Worm (Caenorhabditis elegans): ENCODE results near the gene M03F4.4.

M03F4.4 gene

DNA sequence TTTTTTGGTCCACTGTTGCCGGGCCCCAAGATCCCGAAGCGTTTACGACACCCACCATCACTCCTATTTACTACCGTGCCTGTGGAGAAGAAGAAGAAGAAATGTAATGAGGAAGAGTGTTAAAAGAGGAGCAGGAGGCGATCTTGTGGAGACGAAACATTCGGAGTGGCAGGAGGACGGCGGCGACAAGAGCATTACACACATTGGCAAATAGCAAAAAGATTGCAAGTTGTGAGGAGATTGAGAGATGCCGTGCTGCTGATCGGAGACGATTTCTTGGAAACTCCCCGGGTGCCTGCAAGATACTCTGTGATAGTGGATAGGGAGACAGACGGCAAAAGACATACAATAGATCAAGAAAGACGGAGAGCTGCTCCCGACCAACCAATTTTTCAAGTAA lies at the start of gene M03F4.4:
M03F4.4 (minus strand) TSS at position 160 of the 400 bp plus-strand sequence.
- no peak for TF ChIP-seq ceh-43 (GFP tag; optimal IDR thresholded peaks at IDR 0.05)
- TF ChIP-seq M03D4.4 (tag; optimal IDR thresholded peaks at IDR 0.05), result peak; percentile 4
- no peak for TF ChIP-seq ces-1 (GFP tag; optimal IDR thresholded peaks at IDR 0.05)
- peak; percentile 55 for TF ChIP-seq unc-62 (GFP tag; optimal IDR thresholded peaks at IDR 0.05)
- TF ChIP-seq nhr-237 (tag; optimal IDR thresholded peaks at IDR 0.05), result peak; percentile 25
- TF ChIP-seq ceh-39 (tag; optimal IDR thresholded peaks at IDR 0.05), result no peak
- TF ChIP-seq snpc-4 (tag; optimal IDR thresholded peaks at IDR 0.05), result no peak
- no peak for TF ChIP-seq nhr-28 (tag; optimal IDR thresholded peaks at IDR 0.05)
- TF ChIP-seq unc-120 (tag; optimal IDR thresholded peaks at IDR 0.05; ENCODE audit: poor library complexity, severe bottlenecking), result peak; percentile 81
- peak; percentile 70 for TF ChIP-seq hlh-1 (tag; optimal IDR thresholded peaks at IDR 0.05)

DNA sequence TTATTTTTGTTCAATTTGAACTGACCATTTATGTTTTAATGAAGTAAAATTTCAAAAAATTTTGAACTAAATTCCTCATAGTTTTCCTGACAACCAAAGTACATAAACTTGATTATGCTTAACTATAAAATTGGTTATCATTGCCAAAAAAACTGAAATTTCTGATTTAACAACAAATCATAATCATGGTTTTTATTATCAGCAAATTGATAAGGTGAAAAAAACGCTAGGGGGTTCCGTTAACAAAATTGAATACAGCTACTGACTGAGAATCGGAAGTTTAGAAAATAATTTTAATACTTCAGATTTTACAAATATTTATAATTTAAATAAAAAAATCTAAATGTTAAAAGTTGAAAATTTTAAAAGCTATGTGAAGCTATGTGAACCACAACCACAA lies 49.8 kb upstream of the M03F4.4 start:
- TF ChIP-seq lin-13 (tag; optimal IDR thresholded peaks at IDR 0.05) (no peak), flh-1 (GFP tag; optimal IDR thresholded peaks at IDR 0.05) (no peak), elt-3 (tag; optimal IDR thresholded peaks at IDR 0.05) (no peak), ztf-11 (tag; optimal IDR thresholded peaks at IDR 0.05) (no peak), bed-3 (GFP tag; optimal IDR thresholded peaks at IDR 0.05) (no peak), zip-8 (tag; optimal IDR thresholded peaks at IDR 0.05) (no peak), snpc-4 (tag; optimal IDR thresholded peaks at IDR 0.05) (no peak), ceh-43 (GFP tag; optimal IDR thresholded peaks at IDR 0.05) (no peak), unc-62 (GFP tag; optimal IDR thresholded peaks at IDR 0.05) (no peak), cnd-1 (tag; optimal IDR thresholded peaks at IDR 0.05) (no peak), blmp-1 (tag; optimal IDR thresholded peaks at IDR 0.05) (no peak), ham-2 (GFP tag; optimal IDR thresholded peaks at IDR 0.05) (no peak), sem-2 (GFP tag; optimal IDR thresholded peaks at IDR 0.05) (no peak), mep-1 (tag; optimal IDR thresholded peaks at IDR 0.05) (no peak), unc-39 (tag; optimal IDR thresholded peaks at IDR 0.05) (no peak), nhr-2 (tag; optimal IDR thresholded peaks at IDR 0.05) (no peak), sptf-1 (tag; optimal IDR thresholded peaks at IDR 0.05) (no peak), ceh-83 (GFP tag; optimal IDR thresholded peaks at IDR 0.05) (no peak)

DNA sequence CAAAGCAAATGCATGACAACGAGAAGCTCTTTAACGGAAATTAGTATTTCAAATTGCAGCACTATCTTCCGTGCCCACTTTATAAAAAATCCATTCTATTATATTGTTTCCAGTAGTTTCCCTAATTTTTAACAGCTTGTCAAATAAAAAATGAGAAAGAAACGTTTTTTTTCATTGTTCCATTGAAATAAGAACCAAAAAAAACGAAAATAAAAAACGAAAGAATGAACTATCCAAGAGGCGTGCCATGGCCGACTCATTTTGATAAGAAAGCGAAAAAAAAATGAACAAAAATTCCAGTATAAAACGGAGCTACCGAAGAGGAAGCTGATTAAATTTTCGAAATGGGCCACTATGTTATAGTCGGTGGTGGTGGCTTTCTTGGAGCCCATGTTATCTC lies 47.7 kb upstream of the M03F4.4 start, which contains the start of gene hsd-2:
hsd-2 (plus strand) TSS at position 301 of the 400 bp plus-strand sequence.
- TF ChIP-seq elt-3 (tag; optimal IDR thresholded peaks at IDR 0.05) (no peak), nhr-28 (tag; optimal IDR thresholded peaks at IDR 0.05) (no peak), zip-8 (tag; optimal IDR thresholded peaks at IDR 0.05) (no peak), mab-5 (tag; optimal IDR thresholded peaks at IDR 0.05) (no peak), lin-13 (tag; optimal IDR thresholded peaks at IDR 0.05) (no peak), unc-120 (tag; optimal IDR thresholded peaks at IDR 0.05; ENCODE audit: poor library complexity, severe bottlenecking) (no peak), tbx-8 (GFP tag; optimal IDR thresholded peaks at IDR 0.05) (no peak), ces-1 (GFP tag; optimal IDR thresholded peaks at IDR 0.05) (no peak), ceh-83 (GFP tag; optimal IDR thresholded peaks at IDR 0.05) (no peak), ceh-43 (GFP tag; optimal IDR thresholded peaks at IDR 0.05) (no peak), bed-3 (GFP tag; optimal IDR thresholded peaks at IDR 0.05) (no peak), mls-2 (tag; optimal IDR thresholded peaks at IDR 0.05) (no peak), nhr-12 (tag; optimal IDR thresholded peaks at IDR 0.05) (no peak), nhr-76 (tag; optimal IDR thresholded peaks at IDR 0.05) (no peak), ceh-39 (tag; optimal IDR thresholded peaks at IDR 0.05) (no peak), flh-1 (GFP tag; optimal IDR thresholded peaks at IDR 0.05) (no peak), snpc-4 (tag; optimal IDR thresholded peaks at IDR 0.05) (no peak)

DNA sequence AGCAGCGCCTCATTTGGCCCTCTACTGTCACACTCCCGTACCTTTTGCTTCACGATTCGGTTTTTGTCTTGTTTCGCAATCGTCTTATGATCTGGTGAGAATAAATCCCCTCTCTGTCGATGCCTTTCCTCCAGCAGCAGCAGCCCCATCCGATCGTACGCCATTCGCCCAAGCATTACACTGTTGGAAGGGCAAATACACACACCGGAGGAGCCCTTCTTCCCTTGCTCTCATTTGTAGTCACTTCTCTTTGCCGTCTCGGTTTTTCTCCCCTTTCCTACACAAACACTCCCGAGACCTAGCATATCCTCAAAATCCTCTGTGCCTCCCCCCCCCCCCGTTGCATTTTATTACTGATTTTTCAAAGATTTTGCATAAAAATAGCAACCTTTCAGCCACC lies 41.7 kb upstream of the M03F4.4 start, which contains the start of gene set-30:
set-30 (plus strand) TSS at position 396 of the 400 bp plus-strand sequence.
- TF ChIP-seq cnd-1 (tag; optimal IDR thresholded peaks at IDR 0.05), result peak; percentile 7
- TF ChIP-seq drap-1 (GFP tag; optimal IDR thresholded peaks at IDR 0.05), result peak; percentile 4
- no peak for TF ChIP-seq ceh-43 (GFP tag; optimal IDR thresholded peaks at IDR 0.05)
- TF ChIP-seq hlh-1 (tag; optimal IDR thresholded peaks at IDR 0.05), result peak; percentile 71
- peak; percentile 28 for TF ChIP-seq M03D4.4 (tag; optimal IDR thresholded peaks at IDR 0.05)
- TF ChIP-seq unc-120 (tag; optimal IDR thresholded peaks at IDR 0.05; ENCODE audit: poor library complexity, severe bottlenecking), result peak; percentile 50
- no peak for TF ChIP-seq nhr-12 (tag; optimal IDR thresholded peaks at IDR 0.05)

DNA sequence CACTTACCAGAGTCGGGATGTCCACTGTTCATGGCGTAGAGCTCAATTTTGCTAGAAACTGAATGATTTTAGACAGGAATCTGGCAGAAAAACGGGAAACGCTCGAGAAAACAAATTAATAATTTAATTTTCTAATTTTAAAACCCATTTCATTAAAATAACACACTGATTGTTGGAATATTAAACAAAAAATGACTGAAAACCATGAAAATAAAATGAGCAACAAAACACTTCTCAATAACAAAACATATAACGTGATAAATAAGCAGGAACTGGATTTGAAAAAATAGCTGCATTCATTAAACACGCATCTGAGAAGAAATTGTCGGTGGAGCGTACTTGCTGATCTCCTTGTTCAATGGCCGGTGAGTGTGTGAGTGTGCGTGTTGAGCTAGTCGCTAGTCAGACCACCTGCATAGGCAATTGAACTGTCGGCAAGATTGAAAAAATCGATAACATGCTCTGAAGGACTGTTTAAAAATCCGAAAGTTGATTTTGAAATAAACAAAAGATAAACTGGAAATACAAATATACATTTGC lies 40.4 kb upstream of the M03F4.4 start, which contains the start of gene ZC8.6:
ZC8.6 (minus strand) TSS at position 51 of the 540 bp plus-strand sequence.
- TF ChIP-seq unc-62 (GFP tag; optimal IDR thresholded peaks at IDR 0.05) (no peak), cnd-1 (tag; optimal IDR thresholded peaks at IDR 0.05) (no peak), lin-13 (tag; optimal IDR thresholded peaks at IDR 0.05) (peak; percentile 10), ceh-83 (GFP tag; optimal IDR thresholded peaks at IDR 0.05) (no peak), mep-1 (tag; optimal IDR thresholded peaks at IDR 0.05) (peak; percentile 54), nhr-2 (tag; optimal IDR thresholded peaks at IDR 0.05) (peak; percentile 58)

All from whole organism, mixed stage, embryonic.